Fruit fly (Drosophila melanogaster): ENCODE measurements around the gene Ect3.

DNA sequence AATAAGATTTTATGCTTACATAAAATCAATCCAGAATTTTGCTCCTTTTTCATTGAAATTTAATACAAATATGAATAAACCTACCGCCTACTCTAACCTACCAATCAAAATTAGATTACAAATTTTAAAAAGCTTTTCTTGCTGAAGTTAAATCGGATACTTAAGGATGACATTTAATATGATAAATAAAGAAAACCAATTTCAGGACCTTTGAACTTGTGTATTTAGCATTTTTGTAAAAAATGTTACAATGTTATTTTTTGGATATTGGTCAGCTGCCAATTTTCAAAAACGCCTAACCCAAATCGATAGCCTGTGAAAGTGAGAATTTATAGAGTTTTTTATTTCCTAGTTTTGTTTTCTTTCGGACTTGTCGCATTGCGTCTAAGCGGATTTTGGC, 50.0 kb downstream of the Ect3 start, which contains the start of gene CG14739:
- TF ChIP-seq CG15336 (GFP tag; IDR thresholded peaks at IDR 0.05), result no peak
- TF ChIP-seq CG7368 (GFP tag; optimal IDR thresholded peaks at IDR 0.05), result no peak
- no peak for TF ChIP-seq dsx (GFP tag; optimal IDR thresholded peaks at IDR 0.05; ENCODE audit: poor library complexity, severe bottlenecking)
- TF ChIP-seq vri (GFP tag; optimal IDR thresholded peaks at IDR 0.05), result no peak
- no peak for TF ChIP-seq CG31627 (GFP tag; optimal IDR thresholded peaks at IDR 0.05)

All from whole organism, prepupa.